Fruit fly (Drosophila melanogaster): ENCODE results near the gene CG9705.

CG9705 gene

dm6 chr3L:16780317-16780716 is 417 bp downstream of the CG9705 start:
- TF ChIP-seq CG8478 (optimal IDR thresholded peaks at IDR 0.05) = no peak
- no peak for TF ChIP-seq usp (GFP tag; optimal IDR thresholded peaks at IDR 0.05)
- TF ChIP-seq EcR (GFP tag; optimal IDR thresholded peaks at IDR 0.05) = no peak
- TF ChIP-seq psq (optimal IDR thresholded peaks at IDR 0.05) = no peak
- no peak for TF ChIP-seq Dll (optimal IDR thresholded peaks at IDR 0.05)
- no peak for TF ChIP-seq pan (optimal IDR thresholded peaks at IDR 0.05)

dm6 chr3L:16782218-16782763 is 2.4 kb downstream of the CG9705 start:
- no peak for TF ChIP-seq CG8478 (optimal IDR thresholded peaks at IDR 0.05)
- no peak for TF ChIP-seq pan (optimal IDR thresholded peaks at IDR 0.05)
- TF ChIP-seq EcR (GFP tag; optimal IDR thresholded peaks at IDR 0.05) = no peak
- no peak for TF ChIP-seq usp (GFP tag; optimal IDR thresholded peaks at IDR 0.05)
- TF ChIP-seq Dll (optimal IDR thresholded peaks at IDR 0.05) = no peak
- TF ChIP-seq psq (optimal IDR thresholded peaks at IDR 0.05) = no peak

dm6 chr3L:16782789-16783188 is 2.9 kb downstream of the CG9705 start, which contains the start of gene CG9706:
Gene CG9706 (plus strand): TSS chr3L:16783010.
- TF ChIP-seq usp (GFP tag; optimal IDR thresholded peaks at IDR 0.05) (no peak), pan (optimal IDR thresholded peaks at IDR 0.05) (no peak), Dll (optimal IDR thresholded peaks at IDR 0.05) (no peak), psq (optimal IDR thresholded peaks at IDR 0.05) (no peak)

- TF ChIP-seq EcR (GFP tag; optimal IDR thresholded peaks at IDR 0.05) = no peak
- no peak for TF ChIP-seq CG8478 (optimal IDR thresholded peaks at IDR 0.05)
- TF ChIP-seq Dll (optimal IDR thresholded peaks at IDR 0.05) = no peak
- no peak for TF ChIP-seq pan (optimal IDR thresholded peaks at IDR 0.05)
- no peak for TF ChIP-seq psq (optimal IDR thresholded peaks at IDR 0.05)
- TF ChIP-seq usp (GFP tag; optimal IDR thresholded peaks at IDR 0.05) = no peak
These were observed 6.8 kb downstream of the CG9705 start, which contains the start of gene eIF3e for dm6 chr3L:16786728-16787127. Gene eIF3e (minus strand): TSS chr3L:16786941.

- TF ChIP-seq usp (GFP tag; optimal IDR thresholded peaks at IDR 0.05) (no peak), psq (optimal IDR thresholded peaks at IDR 0.05) (no peak), Dll (optimal IDR thresholded peaks at IDR 0.05) (no peak), CG8478 (optimal IDR thresholded peaks at IDR 0.05) (no peak), EcR (GFP tag; optimal IDR thresholded peaks at IDR 0.05) (no peak), pan (optimal IDR thresholded peaks at IDR 0.05) (no peak)
These were observed 16.7 kb downstream of the CG9705 start for dm6 chr3L:16796603-16797002.

- TF ChIP-seq psq (optimal IDR thresholded peaks at IDR 0.05) (no peak), usp (GFP tag; optimal IDR thresholded peaks at IDR 0.05) (no peak), pan (optimal IDR thresholded peaks at IDR 0.05) (no peak), CG8478 (optimal IDR thresholded peaks at IDR 0.05) (no peak), EcR (GFP tag; optimal IDR thresholded peaks at IDR 0.05) (no peak), Dll (optimal IDR thresholded peaks at IDR 0.05) (no peak)
These were observed 20.1 kb downstream of the CG9705 start for dm6 chr3L:16800026-16800425.

- no peak for TF ChIP-seq usp (GFP tag; optimal IDR thresholded peaks at IDR 0.05)
- no peak for TF ChIP-seq Dll (optimal IDR thresholded peaks at IDR 0.05)
- TF ChIP-seq CG8478 (optimal IDR thresholded peaks at IDR 0.05) = no peak
- peak; percentile 29 for TF ChIP-seq pan (optimal IDR thresholded peaks at IDR 0.05)
These were observed 21.9 kb downstream of the CG9705 start for dm6 chr3L:16801499-16802452.

dm6 chr3L:16803273-16803672 is 23.4 kb downstream of the CG9705 start:
- TF ChIP-seq EcR (GFP tag; optimal IDR thresholded peaks at IDR 0.05) = no peak
- TF ChIP-seq usp (GFP tag; optimal IDR thresholded peaks at IDR 0.05) = no peak
- no peak for TF ChIP-seq Dll (optimal IDR thresholded peaks at IDR 0.05)
- TF ChIP-seq psq (optimal IDR thresholded peaks at IDR 0.05) = no peak
- TF ChIP-seq CG8478 (optimal IDR thresholded peaks at IDR 0.05) = no peak
- no peak for TF ChIP-seq pan (optimal IDR thresholded peaks at IDR 0.05)

- no peak for TF ChIP-seq Dll (optimal IDR thresholded peaks at IDR 0.05)
- TF ChIP-seq usp (GFP tag; optimal IDR thresholded peaks at IDR 0.05) = no peak
- no peak for TF ChIP-seq CG8478 (optimal IDR thresholded peaks at IDR 0.05)
- TF ChIP-seq pan (optimal IDR thresholded peaks at IDR 0.05) = no peak
- no peak for TF ChIP-seq EcR (GFP tag; optimal IDR thresholded peaks at IDR 0.05)
- no peak for TF ChIP-seq psq (optimal IDR thresholded peaks at IDR 0.05)
These were observed 23.9 kb downstream of the CG9705 start for dm6 chr3L:16803708-16804350.

dm6 chr3L:16804627-16805026 is 24.7 kb downstream of the CG9705 start, which contains the start of gene nudC:
Gene nudC (plus strand): TSS chr3L:16804994.
- TF ChIP-seq psq (optimal IDR thresholded peaks at IDR 0.05) = no peak

- TF ChIP-seq EcR (GFP tag; optimal IDR thresholded peaks at IDR 0.05) (peak in 1 of 2 experiments; percentile 6), usp (GFP tag; optimal IDR thresholded peaks at IDR 0.05) (no peak), Dll (optimal IDR thresholded peaks at IDR 0.05) (no peak), pan (optimal IDR thresholded peaks at IDR 0.05) (no peak), psq (optimal IDR thresholded peaks at IDR 0.05) (no peak), CG8478 (optimal IDR thresholded peaks at IDR 0.05) (no peak)
These were observed 26.2 kb downstream of the CG9705 start for dm6 chr3L:16805806-16806719.

Data from whole organism.